Fruit fly (Drosophila melanogaster) whole organism: Measurements from ENCODE around the gene Csk.

Source experiments
- pan ChIP-seq: fragments of >200 bp; optimal IDR thresholded peaks from 2 replicates; lab custom pipeline; 2017
- psq ChIP-seq: fragments of >200 bp; optimal IDR thresholded peaks from 2 replicates; lab custom pipeline; 2017
- usp ChIP-seq: fragments of >200 bp; optimal IDR thresholded peaks from 2 replicates; lab custom pipeline; 2017; ENCODE audit warnings: missing biosample characterization, missing genetic modification characterization, mixed read lengths

dm6 chr3R:11646826-11647225, 3.7 kb downstream of the Csk start:
- TF ChIP-seq pan (no peak), psq (lab: Kevin White, UChicago) (no peak), usp (GFP tag; lab: Kevin White, UChicago) (no peak)
